Fruit fly (Drosophila melanogaster): ENCODE results near the gene Tmem43.

Gene Tmem43

dm6 chr3L:7866558-7866957 is 48.4 kb downstream of the Tmem43 start (continued):
- TF ChIP-seq gem (tag; optimal IDR thresholded peaks at IDR 0.05) (peak; percentile 52), D19A (tag; optimal IDR thresholded peaks at IDR 0.05) (peak; percentile 8), Hr3 (GFP tag; optimal IDR thresholded peaks at IDR 0.05) (no peak), az2 (GFP tag; optimal IDR thresholded peaks at IDR 0.05) (no peak), CG15696 (tag; optimal IDR thresholded peaks at IDR 0.05) (no peak), Mad (GFP tag; optimal IDR thresholded peaks at IDR 0.05) (no peak), pfk (GFP tag; optimal IDR thresholded peaks at IDR 0.05) (no peak), NC2β (GFP tag; optimal IDR thresholded peaks at IDR 0.05) (no peak), CG3847 (GFP tag; IDR thresholded peaks at IDR 0.05) (peak; percentile 4; the same call in 1 of the 2 replicates), CG8290 (GFP tag; optimal IDR thresholded peaks at IDR 0.05) (no peak), CG8290 (tag; optimal IDR thresholded peaks at IDR 0.05) (peak in 1 of 2 experiments; percentile 31), CG2202 (tag; optimal IDR thresholded peaks at IDR 0.05) (no peak), zfh2 (GFP tag; optimal IDR thresholded peaks at IDR 0.05) (peak; percentile 28), Sry-δ (GFP tag; optimal IDR thresholded peaks at IDR 0.05) (no peak), CG13123 (GFP tag; optimal IDR thresholded peaks at IDR 0.05) (no peak), CG11696 (GFP tag; IDR thresholded peaks at IDR 0.05) (no peak), esg (GFP tag; conservative IDR thresholded peaks at IDR 0.05) (no peak; the same call in 1 of the 2 replicates), chif (GFP tag; optimal IDR thresholded peaks at IDR 0.05) (no peak), jumu (GFP tag; optimal IDR thresholded peaks at IDR 0.05) (peak; percentile 2), Jarid2 (GFP tag; optimal IDR thresholded peaks at IDR 0.05) (no peak), CG5245 (GFP tag; optimal IDR thresholded peaks at IDR 0.05) (no peak), CG33213 (GFP tag; optimal IDR thresholded peaks at IDR 0.05) (no peak), CG10366 (GFP tag; IDR thresholded peaks at IDR 0.05) (peak; percentile 34; the same call in 1 of the 2 replicates), unc-4 (GFP tag; IDR thresholded peaks at IDR 0.05; ENCODE audit: partially characterized antibody) (no peak), CG17328 (GFP tag; IDR thresholded peaks at IDR 0.05) (no peak), sob (GFP tag; IDR thresholded peaks at IDR 0.05) (no peak), prd (optimal IDR thresholded peaks at IDR 0.05) (no peak), prd (GFP tag; IDR thresholded peaks at IDR 0.05) (peak; percentile 41; the same call in 1 of the 3 replicates), CG3995 (GFP tag; optimal IDR thresholded peaks at IDR 0.05) (no peak), CG15011 (GFP tag; optimal IDR thresholded peaks at IDR 0.05) (peak; percentile 53), yki (optimal IDR thresholded peaks at IDR 0.05) (no peak), CG32767 (GFP tag; IDR thresholded peaks at IDR 0.05) (no peak), CG2129 (GFP tag; IDR thresholded peaks at IDR 0.05; ENCODE audit: partially characterized antibody) (no peak), CG8924 (tag; optimal IDR thresholded peaks at IDR 0.05) (no peak), Sox100B (GFP tag; optimal IDR thresholded peaks at IDR 0.05) (peak; percentile 33), vfl (GFP tag; optimal IDR thresholded peaks at IDR 0.05) (no peak), CG6654 (GFP tag; optimal IDR thresholded peaks at IDR 0.05) (no peak), CG15269 (tag; optimal IDR thresholded peaks at IDR 0.05) (peak; percentile 37), CG1529 (GFP tag; optimal IDR thresholded peaks at IDR 0.05) (no peak), CG7556 (GFP tag; optimal IDR thresholded peaks at IDR 0.05) (no peak), Elba2 (GFP tag; optimal IDR thresholded peaks at IDR 0.05) (no peak), zf30C (GFP tag; optimal IDR thresholded peaks at IDR 0.05) (no peak), CG10462 (GFP tag; optimal IDR thresholded peaks at IDR 0.05) (no peak), CG4328 (GFP tag; optimal IDR thresholded peaks at IDR 0.05) (no peak), NfI (GFP tag; optimal IDR thresholded peaks at IDR 0.05) (no peak), CG10147 (GFP tag; optimal IDR thresholded peaks at IDR 0.05) (no peak), NFAT (GFP tag; IDR thresholded peaks at IDR 0.05) (peak; percentile 45), CHES-1-like (GFP tag; optimal IDR thresholded peaks at IDR 0.05) (no peak), CG16813 (GFP tag; IDR thresholded peaks at IDR 0.05; ENCODE audit: partially characterized antibody) (no peak), Spps (tag; optimal IDR thresholded peaks at IDR 0.05) (no peak), sna (GFP tag; IDR thresholded peaks at IDR 0.05; ENCODE audit: partially characterized antibody) (no peak), CG33557 (GFP tag; optimal IDR thresholded peaks at IDR 0.05) (no peak)
